Worm (Caenorhabditis elegans) whole organism, early embryonic: Measurements from ENCODE around the gene F54E4.4.
A peak's percentile ranks its signal among the peaks of the same experiment; 100 is the strongest.

Experiments used
- B0310.2 ChIP-seq: sonication (generic microtip); optimal IDR thresholded peaks from 2 replicates; lab custom pipeline; 2016; ENCODE audit warnings: mild to moderate bottlenecking, missing genetic modification characterization, missing compliant biosample characterization
- F13C5.2 ChIP-seq: sonication (generic microtip); optimal IDR thresholded peaks from 2 replicates; lab custom pipeline; 2017; ENCODE audit warnings: mild to moderate bottlenecking, missing genetic modification characterization, inconsistent platforms, missing compliant biosample characterization
- aly-1 ChIP-seq: sonication (generic microtip); optimal IDR thresholded peaks from 2 replicates; lab custom pipeline; 2016; ENCODE audit warnings: missing genetic modification characterization, missing compliant biosample characterization
- ama-1 ChIP-seq: fragments of 150-350 bp; optimal IDR thresholded peaks from 2 replicates; lab custom pipeline; 2014
- flt-1 ChIP-seq: fragments of 200-800 bp; sonication (Bioruptor generic); IDR thresholded peaks from 2 replicates; pipeline ENCODE4 v1.3.6; 2022; ENCODE audit warnings: missing genetic modification characterization, missing compliant biosample characterization
- hmbx-1 ChIP-seq: sonication (generic microtip); optimal IDR thresholded peaks from 2 replicates; lab custom pipeline; 2016; ENCODE audit warnings: mild to moderate bottlenecking, missing genetic modification characterization, missing compliant biosample characterization
- hmg-4 ChIP-seq: fragments of 200-800 bp; sonication (Bioruptor generic); optimal IDR thresholded peaks from 2 replicates; lab custom pipeline; 2018; ENCODE audit warnings: mild to moderate bottlenecking, missing genetic modification characterization, missing compliant biosample characterization
- hnd-1 ChIP-seq: sonication (generic microtip); optimal IDR thresholded peaks from 2 replicates; lab custom pipeline; 2016; ENCODE audit warnings: missing genetic modification characterization, missing compliant biosample characterization
- scrt-1 ChIP-seq: fragments of 200-800 bp; sonication (Bioruptor generic); IDR thresholded peaks from 2 replicates; pipeline ENCODE4 v1.3.6; 2022; ENCODE audit warnings: missing genetic modification characterization, missing compliant biosample characterization
- sea-1 ChIP-seq: fragments of 200-800 bp; sonication (Bioruptor generic); conservative IDR thresholded peaks from 2 replicates; pipeline ENCODE4 v1.3.6; 2022; ENCODE audit warnings: missing genetic modification characterization, missing compliant biosample characterization
- tbx-37 ChIP-seq: fragments of 200-800 bp; sonication (Bioruptor generic); conservative IDR thresholded peaks from 2 replicates; pipeline ENCODE4 v1.3.6; 2022; ENCODE audit warnings: missing genetic modification reagents, missing genetic modification characterization, missing compliant biosample characterization
- tra-4 ChIP-seq: sonication (generic microtip); optimal IDR thresholded peaks from 2 replicates; lab custom pipeline; 2017; ENCODE audit warnings: missing genetic modification characterization, missing compliant biosample characterization

DNA sequence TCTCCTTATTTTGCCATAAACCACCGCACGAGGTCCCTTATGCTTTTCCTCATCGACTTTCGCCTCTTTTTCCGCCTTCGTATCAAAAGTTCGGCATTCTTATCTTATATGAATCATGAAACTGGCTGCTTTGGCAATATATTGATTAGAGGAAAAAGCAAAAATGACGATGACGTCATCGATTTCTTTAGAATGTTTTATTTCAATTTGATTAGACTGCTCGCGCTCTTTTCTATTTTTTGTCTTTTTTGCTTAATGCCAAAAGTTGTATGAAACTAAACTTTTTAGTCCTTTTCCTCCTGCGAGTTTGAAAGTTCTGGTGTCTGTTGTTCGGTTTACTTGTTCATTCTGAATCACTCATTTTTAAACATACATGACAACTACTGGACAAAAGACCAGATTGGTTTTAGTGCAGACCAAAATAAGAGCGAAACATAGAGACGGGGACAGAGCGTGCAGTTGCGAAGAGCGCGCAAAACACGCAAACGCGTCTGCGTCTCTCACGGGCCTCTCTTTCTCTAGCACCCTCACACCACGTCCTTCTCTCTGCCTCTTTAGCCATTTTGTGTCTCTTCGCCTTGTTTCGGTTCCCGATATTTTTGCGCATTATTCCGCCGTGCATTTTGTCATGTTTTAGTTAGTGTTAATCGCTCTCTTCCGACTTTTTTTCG lies 35.1 kb downstream of the F54E4.4 start:
- TF ChIP-seq ama-1 (no peak), F13C5.2 (no peak), hmg-4 (peak; percentile 15), tra-4 (no peak), sea-1 (GFP tag; lab: Robert Waterston, UW) (no peak), scrt-1 (GFP tag; lab: Robert Waterston, UW) (no peak), hnd-1 (no peak), aly-1 (tag; lab: Kevin White, UChicago) (peak; percentile 63), flt-1 (GFP tag; lab: Robert Waterston, UW) (no peak), tbx-37 (GFP tag; lab: Robert Waterston, UW) (no peak), hmbx-1 (tag; lab: Kevin White, UChicago) (no peak), B0310.2 (tag; lab: Kevin White, UChicago) (no peak)
